Fruit fly (Drosophila melanogaster) whole organism, embryonic: Measurements from ENCODE around the gene Vti1a.

Source experiments
- Asciz ChIP-seq: fragments of 200-800 bp; sonication (Bioruptor generic); optimal IDR thresholded peaks from 2 replicates; lab custom pipeline; 2017; ENCODE audit warnings: missing biosample characterization, mild to moderate bottlenecking, missing genetic modification characterization, missing genetic modification reagents
- Atf6 ChIP-seq: fragments of 200-800 bp; sonication (Bioruptor generic); IDR thresholded peaks from 2 replicates; pipeline ENCODE4 v1.3.6; 2022; ENCODE audit warnings: missing biosample characterization, missing genetic modification characterization
- BEAF-32 ChIP-seq: fragments of 200-800 bp; sonication (Bioruptor generic); optimal IDR thresholded peaks from 3 replicates; lab custom pipeline; 2017; ENCODE audit warnings: missing biosample characterization, missing genetic modification characterization, mild to moderate bottlenecking, moderate library complexity, missing genetic modification reagents
- CG10209 ChIP-seq: fragments of 200-800 bp; sonication (Bioruptor generic); optimal IDR thresholded peaks from 3 replicates; lab custom pipeline; 2017; ENCODE audit warnings: missing biosample characterization, mild to moderate bottlenecking, missing genetic modification characterization, missing genetic modification reagents
- CG12155 ChIP-seq: fragments of 200-800 bp; sonication (Bioruptor generic); optimal IDR thresholded peaks from 3 replicates; lab custom pipeline; 2016; ENCODE audit warnings: missing biosample characterization, missing genetic modification characterization
- CG12769 ChIP-seq: fragments of 200-800 bp; sonication (Bioruptor generic); optimal IDR thresholded peaks from 2 replicates; lab custom pipeline; 2019; ENCODE audit warnings: missing biosample characterization, mild to moderate bottlenecking, missing genetic modification characterization, moderate library complexity
- CG13775 ChIP-seq: fragments of 200-800 bp; sonication (Bioruptor generic); optimal IDR thresholded peaks from 3 replicates; lab custom pipeline; 2017; ENCODE audit warnings: missing biosample characterization, mild to moderate bottlenecking, missing genetic modification characterization
- CG14441 ChIP-seq: fragments of 200-800 bp; sonication (Bioruptor generic); IDR thresholded peaks from 2 replicates; pipeline ENCODE4 v1.3.6; 2022; ENCODE audit warnings: missing biosample characterization, missing genetic modification characterization
- CG14860 ChIP-seq: fragments of 200-800 bp; sonication (Bioruptor generic); IDR thresholded peaks from 3 replicates; pipeline ENCODE4 v1.3.6; 2022; ENCODE audit warnings: missing biosample characterization, missing genetic modification characterization; ENCODE audit not compliant: partially characterized antibody
- CG16813 ChIP-seq: fragments of 200-800 bp; sonication (Bioruptor generic); IDR thresholded peaks from 3 replicates; pipeline ENCODE4 v1.3.6; 2022; ENCODE audit warnings: missing biosample characterization, missing genetic modification characterization; ENCODE audit not compliant: partially characterized antibody
- CG18011 ChIP-seq: fragments of 200-800 bp; sonication (Bioruptor generic); optimal IDR thresholded peaks from 2 replicates; lab custom pipeline; 2017; ENCODE audit warnings: missing biosample characterization, missing genetic modification characterization, mild to moderate bottlenecking, moderate library complexity, missing genotype
- CG1832 ChIP-seq: fragments of 200-800 bp; sonication (Bioruptor generic); optimal IDR thresholded peaks from 2 replicates; lab custom pipeline; 2017; ENCODE audit warnings: missing biosample characterization, mild to moderate bottlenecking, missing genetic modification characterization, inconsistent platforms
- CG30403 ChIP-seq: fragments of 200-800 bp; sonication (Bioruptor generic); optimal IDR thresholded peaks from 3 replicates; lab custom pipeline; 2016; ENCODE audit warnings: missing biosample characterization, missing genetic modification characterization
- CG34224 ChIP-seq: fragments of 200-800 bp; sonication (Bioruptor generic); IDR thresholded peaks from 3 replicates; pipeline ENCODE4 v1.3.6; 2022; ENCODE audit warnings: missing biosample characterization, missing genetic modification characterization; ENCODE audit not compliant: partially characterized antibody
- CG3995 ChIP-seq: fragments of 200-800 bp; sonication (Bioruptor generic); optimal IDR thresholded peaks from 3 replicates; lab custom pipeline; 2016; ENCODE audit warnings: missing biosample characterization, missing genetic modification characterization
- CG6654 ChIP-seq: fragments of 200-800 bp; sonication (Bioruptor generic); optimal IDR thresholded peaks from 2 replicates; lab custom pipeline; 2017; ENCODE audit warnings: missing biosample characterization, mild to moderate bottlenecking, missing genetic modification characterization
- CG7556 ChIP-seq: fragments of 200-800 bp; sonication (Bioruptor generic); optimal IDR thresholded peaks from 2 replicates; lab custom pipeline; 2017; ENCODE audit warnings: missing biosample characterization, mild to moderate bottlenecking, missing genetic modification characterization
- CG7928 ChIP-seq: fragments of 200-800 bp; sonication (Bioruptor generic); optimal IDR thresholded peaks from 2 replicates; lab custom pipeline; 2017; ENCODE audit warnings: missing biosample characterization, mild to moderate bottlenecking, missing genetic modification characterization
- CG9727 ChIP-seq: fragments of 200-800 bp; sonication (Bioruptor generic); optimal IDR thresholded peaks from 3 replicates; lab custom pipeline; 2017; ENCODE audit warnings: missing biosample characterization, mild to moderate bottlenecking, missing genetic modification characterization
- CkIIα-i1 ChIP-seq: fragments of 200-800 bp; sonication (Bioruptor generic); IDR thresholded peaks from 2 replicates; pipeline ENCODE4 v1.3.6; 2022; ENCODE audit warnings: missing biosample characterization, missing genetic modification characterization
- CoRest ChIP-seq: fragments of 200-800 bp; sonication (Bioruptor generic); optimal IDR thresholded peaks from 3 replicates; lab custom pipeline; 2018; ENCODE audit warnings: missing biosample characterization, mild to moderate bottlenecking, missing genetic modification characterization, moderate library complexity
- Dll ChIP-seq: fragments of 200-800 bp; sonication (Bioruptor generic); IDR thresholded peaks from 4 replicates; pipeline ENCODE4 v1.3.6; 2022; ENCODE audit warnings: missing biosample characterization, missing genetic modification characterization; ENCODE audit not compliant: partially characterized antibody
- Eip74EF ChIP-seq, 2 experiments: fragments of 200-800 bp in 1 of 2; fragments of >200 bp in 1 of 2; sonication (Bioruptor generic) in 1 of 2; optimal IDR thresholded peaks; 2 replicates each; lab custom pipeline; 2017 to 2019; ENCODE audit warnings: missing biosample characterization in 2 of 2, missing genetic modification characterization in 2 of 2, mild to moderate bottlenecking in 1 of 2, moderate library complexity in 1 of 2
- HLH3B ChIP-seq: fragments of 200-800 bp; sonication (Bioruptor generic); IDR thresholded peaks from 2 replicates; pipeline ENCODE4 v1.3.6; 2022; ENCODE audit warnings: missing biosample characterization, missing genetic modification characterization
- Hr3 ChIP-seq: fragments of 200-800 bp; sonication (Bioruptor generic); optimal IDR thresholded peaks from 3 replicates; lab custom pipeline; 2016; ENCODE audit warnings: missing biosample characterization, missing genetic modification characterization
- MBD-R2 ChIP-seq: fragments of 200-800 bp; sonication (Bioruptor generic); IDR thresholded peaks from 2 replicates; pipeline ENCODE4 v1.3.6; 2022; ENCODE audit warnings: missing biosample characterization, missing genetic modification characterization
- Ptx1 ChIP-seq: fragments of 200-800 bp; sonication (Bioruptor generic); IDR thresholded peaks from 2 replicates; pipeline ENCODE4 v1.3.6; 2022; ENCODE audit warnings: missing biosample characterization, missing genetic modification characterization
- Sin3A ChIP-seq: fragments of >200 bp; optimal IDR thresholded peaks from 2 replicates; lab custom pipeline; 2018
- Taf1 ChIP-seq: fragments of 200-800 bp; sonication (Bioruptor generic); IDR thresholded peaks from 2 replicates; pipeline ENCODE4 v1.3.6; 2022; ENCODE audit warnings: missing biosample characterization, missing genetic modification characterization
- Trl ChIP-seq, 3 experiments: fragments of >200 bp in 2 of 3; fragments of 200-800 bp in 1 of 3; sonication (Bioruptor generic) in 1 of 3; optimal IDR thresholded peaks; 2 replicates in 1 of 3; 3 replicates in 2 of 3; lab custom pipeline; 2016 to 2017; ENCODE audit warnings: missing biosample characterization in 1 of 3, missing genetic modification characterization in 1 of 3
- bbx ChIP-seq: fragments of 200-800 bp; sonication (Bioruptor generic); IDR thresholded peaks from 2 replicates; pipeline ENCODE4 v1.3.6; 2022; ENCODE audit warnings: missing biosample characterization, missing genetic modification characterization; ENCODE audit not compliant: partially characterized antibody
- cas ChIP-seq: fragments of 200-800 bp; sonication (Bioruptor generic); IDR thresholded peaks from 2 replicates; pipeline ENCODE4 v1.3.6; 2022; ENCODE audit warnings: missing biosample characterization, missing genetic modification characterization
- chinmo ChIP-seq: fragments of 200-800 bp; sonication (Bioruptor generic); IDR thresholded peaks from 4 replicates; pipeline ENCODE4 v1.3.6; 2022; ENCODE audit warnings: missing biosample characterization, missing genetic modification characterization; ENCODE audit not compliant: partially characterized antibody
- chn ChIP-seq: fragments of 200-800 bp; sonication (Bioruptor generic); optimal IDR thresholded peaks from 2 replicates; lab custom pipeline; 2016; ENCODE audit warnings: missing biosample characterization, missing genetic modification characterization
- crc ChIP-seq: fragments of 200-800 bp; sonication (Bioruptor generic); optimal IDR thresholded peaks from 2 replicates; lab custom pipeline; 2016; ENCODE audit warnings: missing biosample characterization, missing genetic modification characterization
- da ChIP-seq: fragments of 200-800 bp; sonication (Bioruptor generic); optimal IDR thresholded peaks from 2 replicates; lab custom pipeline; 2016; ENCODE audit warnings: missing biosample characterization, missing genetic modification characterization
- dan ChIP-seq: fragments of 200-800 bp; sonication (Bioruptor generic); IDR thresholded peaks from 2 replicates; pipeline ENCODE4 v1.3.6; 2022; ENCODE audit warnings: missing biosample characterization, missing genetic modification characterization
- dati ChIP-seq: fragments of 200-800 bp; sonication (Bioruptor generic); IDR thresholded peaks from 2 replicates; pipeline ENCODE4 v1.3.6; 2022; ENCODE audit warnings: missing biosample characterization, missing genetic modification characterization
- dm ChIP-seq: fragments of 200-800 bp; sonication (Bioruptor generic); optimal IDR thresholded peaks from 3 replicates; lab custom pipeline; 2016; ENCODE audit warnings: missing biosample characterization, missing genetic modification characterization
- dmrt11E ChIP-seq: fragments of 200-800 bp; sonication (Bioruptor generic); optimal IDR thresholded peaks from 3 replicates; lab custom pipeline; 2018; ENCODE audit warnings: missing biosample characterization, mild to moderate bottlenecking, missing genetic modification characterization, moderate library complexity
- gsb ChIP-seq: fragments of 200-800 bp; sonication (Bioruptor generic); IDR thresholded peaks from 2 replicates; pipeline ENCODE4 v1.3.6; 2022; ENCODE audit warnings: missing biosample characterization, missing genetic modification characterization
- lilli ChIP-seq: fragments of 200-800 bp; sonication (Bioruptor generic); optimal IDR thresholded peaks from 3 replicates; lab custom pipeline; 2016; ENCODE audit warnings: missing biosample characterization, missing genetic modification characterization
- maf-S ChIP-seq: fragments of 200-800 bp; sonication (Bioruptor generic); optimal IDR thresholded peaks from 2 replicates; lab custom pipeline; 2016; ENCODE audit warnings: missing biosample characterization, missing genetic modification characterization
- nmo ChIP-seq: fragments of 200-800 bp; sonication (Bioruptor generic); optimal IDR thresholded peaks from 2 replicates; lab custom pipeline; 2018; ENCODE audit warnings: missing biosample characterization, mild to moderate bottlenecking, missing genetic modification characterization, moderate library complexity
- nom ChIP-seq: fragments of 200-800 bp; sonication (Bioruptor generic); optimal IDR thresholded peaks from 2 replicates; lab custom pipeline; 2017; ENCODE audit warnings: missing biosample characterization, missing genetic modification characterization, mild to moderate bottlenecking, moderate library complexity, missing genetic modification reagents
- onecut ChIP-seq: fragments of 200-800 bp; sonication (Bioruptor generic); IDR thresholded peaks from 2 replicates; pipeline ENCODE4 v1.3.6; 2022; ENCODE audit warnings: missing biosample characterization, missing genetic modification characterization
- slbo ChIP-seq: fragments of 200-800 bp; sonication (Bioruptor generic); IDR thresholded peaks from 2 replicates; pipeline ENCODE4 v1.3.6; 2022; ENCODE audit warnings: missing biosample characterization, missing genetic modification characterization
- toy ChIP-seq: fragments of 200-800 bp; sonication (Bioruptor generic); IDR thresholded peaks from 2 replicates; pipeline ENCODE4 v1.3.6; 2022; ENCODE audit warnings: missing biosample characterization, missing genetic modification characterization

Gene Vti1a

DNA sequence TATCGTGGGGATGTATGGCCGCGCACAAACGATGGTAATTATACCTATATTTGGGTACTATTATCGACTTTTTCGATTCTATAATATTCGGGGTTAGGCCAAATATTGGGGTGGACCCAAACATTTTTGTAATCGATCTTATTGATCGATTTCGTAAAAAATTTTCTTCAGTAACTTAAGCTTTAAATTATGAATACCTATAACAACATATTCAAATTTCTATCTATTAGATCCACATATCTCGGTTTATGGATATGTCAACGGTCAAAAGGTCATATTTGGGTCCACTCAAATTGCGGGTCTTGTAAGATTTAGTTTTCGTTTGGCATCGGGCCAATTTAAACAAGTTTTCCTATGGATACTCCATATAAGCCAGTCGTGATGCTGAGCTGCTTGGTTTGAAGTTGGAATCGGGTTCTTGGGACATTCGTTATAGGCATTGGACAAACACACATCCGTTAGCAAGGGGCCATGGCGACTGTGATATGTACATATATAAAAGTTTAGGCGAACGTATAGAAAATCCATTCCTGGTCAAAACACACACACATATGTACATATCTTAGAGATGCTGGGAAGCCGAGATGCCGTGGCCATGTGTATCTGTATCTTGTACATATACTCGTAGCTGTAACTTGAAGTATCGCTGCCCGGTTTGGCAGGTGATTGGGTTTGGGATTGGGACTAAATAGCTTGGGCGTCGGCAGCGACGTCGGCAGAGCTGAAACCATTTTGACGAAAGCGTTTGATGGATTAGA is 7.6 kb upstream of the Vti1a start (continued):
- TF ChIP-seq dati (GFP tag; lab: Robert Waterston, UW) (no peak), onecut (GFP tag; lab: Robert Waterston, UW) (peak; percentile 50), crc (GFP tag; lab: Kevin White, UChicago) (peak; percentile 33), Trl (optimal IDR thresholded peaks at IDR 0.05; lab: Kevin White, UChicago) (no peak), Trl (GFP tag; optimal IDR thresholded peaks at IDR 0.05; lab: Kevin White, UChicago) (peak; percentile 45), dm (GFP tag; lab: Kevin White, UChicago) (no peak), Eip74EF (GFP tag; optimal IDR thresholded peaks at IDR 0.05; lab: Kevin White, UChicago) (no peak), da (GFP tag; lab: Kevin White, UChicago) (no peak), Taf1 (GFP tag; lab: Robert Waterston, UW) (0 out of 2 replicates have a peak, but pooled peaks have one; percentile 13), cas (GFP tag; lab: Robert Waterston, UW) (no peak), CG7928 (GFP tag; lab: Kevin White, UChicago) (peak; percentile 24), Ptx1 (GFP tag; lab: Robert Waterston, UW) (peak; percentile 54), CG16813 (no peak), CG18011 (GFP tag; lab: Kevin White, UChicago) (peak; percentile 75), nom (no peak), nmo (peak; percentile 49), BEAF-32 (no peak), slbo (peak; percentile 47), HLH3B (GFP tag; lab: Robert Waterston, UW) (peak; percentile 56; the same call in 1 of the 2 replicates), CG3995 (GFP tag; lab: Kevin White, UChicago) (no peak), CG10209 (GFP tag; lab: Kevin White, UChicago) (no peak), CG7556 (GFP tag; lab: Kevin White, UChicago) (peak; percentile 68), CG34224 (GFP tag; lab: Robert Waterston, UW) (no peak), bbx (GFP tag; lab: Robert Waterston, UW) (no peak), toy (GFP tag; lab: Robert Waterston, UW) (no peak), CG12155 (GFP tag; lab: Kevin White, UChicago) (no peak), CG1832 (GFP tag; lab: Kevin White, UChicago) (no peak), CoRest (tag; lab: Kevin White, UChicago) (peak; percentile 58), dan (GFP tag; lab: Robert Waterston, UW) (no peak), Hr3 (GFP tag; lab: Kevin White, UChicago) (no peak), chn (GFP tag; lab: Kevin White, UChicago) (no peak), MBD-R2 (GFP tag; lab: Robert Waterston, UW) (peak; percentile 9; the same call in 1 of the 2 replicates), CG9727 (GFP tag; lab: Kevin White, UChicago) (no peak), CG13775 (peak; percentile 8), Asciz (GFP tag; lab: Kevin White, UChicago) (peak; percentile 59), CG30403 (GFP tag; lab: Kevin White, UChicago) (peak; percentile 53), CG6654 (GFP tag; lab: Kevin White, UChicago) (no peak), CG14860 (GFP tag; lab: Robert Waterston, UW) (no peak), Sin3A (lab: Kevin White, UChicago) (no peak), CG12769 (tag; lab: Kevin White, UChicago) (peak; percentile 66), maf-S (GFP tag; lab: Kevin White, UChicago) (peak; percentile 14), Atf6 (peak; percentile 57; the same call in 1 of the 2 replicates), CG14441 (GFP tag; lab: Robert Waterston, UW) (0 out of 2 replicates have a peak, but pooled peaks have one; percentile 30), gsb (GFP tag; lab: Robert Waterston, UW) (no peak), Dll (GFP tag; lab: Robert Waterston, UW) (no peak), CkIIα-i1 (GFP tag; lab: Robert Waterston, UW) (no peak), chinmo (GFP tag; lab: Robert Waterston, UW) (no peak), dmrt11E (tag; lab: Kevin White, UChicago) (peak; percentile 22), lilli (peak; percentile 66)
